Fruit fly (Drosophila melanogaster) S2 (cell line): Measurements from ENCODE around the gene AIF.

Experiments used
- CG8478 ChIP-seq: fragments of >200 bp; optimal IDR thresholded peaks from 2 replicates; lab custom pipeline; 2018
- CTCF ChIP-seq, 2 experiments: fragments of >200 bp; optimal IDR thresholded peaks; 2 replicates each; lab custom pipeline; 2018

DNA sequence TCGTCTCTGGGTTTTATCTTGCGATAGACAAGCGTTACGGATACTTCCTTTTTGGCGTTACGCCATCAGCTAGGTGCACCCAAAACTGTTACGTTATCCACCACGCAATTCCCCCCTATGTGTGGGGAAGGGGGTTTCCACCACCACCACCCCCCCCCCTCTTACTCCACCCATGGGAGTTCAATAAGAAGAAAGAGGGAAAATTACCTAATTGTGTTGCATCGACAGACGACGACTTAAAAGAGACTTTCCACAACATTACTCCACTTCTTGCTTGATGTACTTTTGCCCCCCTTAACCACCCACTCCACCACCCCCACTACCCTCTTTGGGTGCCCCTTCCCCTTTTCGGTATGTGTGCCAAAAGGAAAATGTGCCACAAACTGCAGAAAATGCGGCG, 21.6 kb downstream of the AIF start:
- TF ChIP-seq CTCF (optimal IDR thresholded peaks at IDR 0.05; lab: Kevin White, UChicago) (no peak), CG8478 (no peak)
